Worm (Caenorhabditis elegans): Measurements from ENCODE around the gene cct-4.

ce11 chrII:8256013-8256412 lies 27.5 kb upstream of the cct-4 start, which contains the start of gene F35C11.7:
- TF ChIP-seq snpc-4 (GFP tag; optimal IDR thresholded peaks at IDR 0.05) (no peak), snpc-4 (tag; optimal IDR thresholded peaks at IDR 0.05) (no peak), dpl-1 (GFP tag; optimal IDR thresholded peaks at IDR 0.05) (no peak), mxl-1 (tag; optimal IDR thresholded peaks at IDR 0.05) (no peak), F57A8.1 (GFP tag; optimal IDR thresholded peaks at IDR 0.05) (no peak), sea-2 (GFP tag; IDR thresholded peaks at IDR 0.05) (no peak), athp-1 (tag; optimal IDR thresholded peaks at IDR 0.05) (no peak), dpff-1 (tag; optimal IDR thresholded peaks at IDR 0.05) (no peak), lir-1 (GFP tag; conservative IDR thresholded peaks at IDR 0.05) (no peak), nhr-27 (tag; optimal IDR thresholded peaks at IDR 0.05) (no peak), Y53F4B.3 (GFP tag; IDR thresholded peaks at IDR 0.05) (no peak), F49E8.2 (tag; optimal IDR thresholded peaks at IDR 0.05; ENCODE audit: insufficient read depth) (no peak)

All from whole organism, young adult.